Worm (Caenorhabditis elegans): ENCODE results near the gene dhgd-1.

- TF ChIP-seq B0310.2 (tag; optimal IDR thresholded peaks at IDR 0.05), result no peak
- TF ChIP-seq ceh-13 (GFP tag; optimal IDR thresholded peaks at IDR 0.05), result no peak
- no peak for TF ChIP-seq ama-1 (optimal IDR thresholded peaks at IDR 0.05)
- no peak for TF ChIP-seq ceh-36 (tag; optimal IDR thresholded peaks at IDR 0.05)
- no peak for TF ChIP-seq hnd-1 (tag; optimal IDR thresholded peaks at IDR 0.05)
- TF ChIP-seq sea-1 (GFP tag; conservative IDR thresholded peaks at IDR 0.05), result no peak
- TF ChIP-seq flt-1 (GFP tag; IDR thresholded peaks at IDR 0.05), result no peak
- TF ChIP-seq pes-1 (GFP tag; IDR thresholded peaks at IDR 0.05), result no peak
- TF ChIP-seq F13C5.2 (tag; optimal IDR thresholded peaks at IDR 0.05), result no peak
- TF ChIP-seq scrt-1 (GFP tag; IDR thresholded peaks at IDR 0.05), result no peak
- no peak for TF ChIP-seq hmg-4 (GFP tag; optimal IDR thresholded peaks at IDR 0.05)
- TF ChIP-seq aly-1 (tag; optimal IDR thresholded peaks at IDR 0.05), result no peak
- TF ChIP-seq tra-4 (tag; optimal IDR thresholded peaks at IDR 0.05), result no peak
Measured at ce11 chrII:11495307-11495706, 56.6 kb downstream of the dhgd-1 start, which contains the start of the genes ooc-3 and B0334.4.
